Fruit fly (Drosophila melanogaster): Measurements from ENCODE around the gene bocks.
A peak's percentile ranks its signal among the peaks of the same experiment; 100 is the strongest.

- TF ChIP-seq Hr4 (GFP tag; optimal IDR thresholded peaks at IDR 0.05), result no peak
- TF ChIP-seq CG16779 (tag; optimal IDR thresholded peaks at IDR 0.05), result no peak
- TF ChIP-seq Eip78C (GFP tag), result no peak
- TF ChIP-seq CG10669 (GFP tag; optimal IDR thresholded peaks at IDR 0.05), result no peak
- TF ChIP-seq CG15336 (GFP tag; IDR thresholded peaks at IDR 0.05), result no peak
- no peak for TF ChIP-seq CG6854 (GFP tag; optimal IDR thresholded peaks at IDR 0.05)
- TF ChIP-seq CG11762 (GFP tag; optimal IDR thresholded peaks at IDR 0.05; ENCODE audit: insufficient read depth), result no peak
- no peak for TF ChIP-seq Hr38 (GFP tag; optimal IDR thresholded peaks at IDR 0.05)
- TF ChIP-seq CG11294 (GFP tag; IDR thresholded peaks at IDR 0.05), result no peak
- TF ChIP-seq CG8319 (GFP tag; optimal IDR thresholded peaks at IDR 0.05), result no peak
- no peak for TF ChIP-seq CG32006 (GFP tag; optimal IDR thresholded peaks at IDR 0.05)
- TF ChIP-seq ss (GFP tag; optimal IDR thresholded peaks at IDR 0.05), result peak in 1 of 2 experiments; percentile 8
These were observed 39.3 kb upstream of the bocks start for dm6 chr3R:9630053-9630632.

Measured in whole organism, prepupa.